Worm (Caenorhabditis elegans) whole organism, L1 larva: Measurements from ENCODE around the gene pes-5.

Source experiments
- egl-13 ChIP-seq: sonication (generic microtip); optimal IDR thresholded peaks from 2 replicates; lab custom pipeline; 2016; ENCODE audit warnings: missing genotype, missing genetic modification reagents, missing genetic modification characterization, missing compliant biosample characterization
- elt-3 ChIP-seq, 6 experiments: fragments of 150-350 bp in 1 of 6; sonication (generic microtip); optimal IDR thresholded peaks; 2 replicates each; lab custom pipeline; 2017 to 2018; ENCODE audit warnings: missing biosample characterization in 6 of 6, missing genetic modification characterization in 6 of 6, inconsistent platforms in 1 of 6
- jun-1 ChIP-seq: fragments of 150-350 bp; optimal IDR thresholded peaks from 2 replicates; lab custom pipeline; 2014; ENCODE audit warnings: missing biosample characterization, missing genetic modification reagents, missing genetic modification characterization
- mef-2 ChIP-seq: fragments of 150-350 bp; optimal IDR thresholded peaks from 2 replicates; lab custom pipeline; 2014; ENCODE audit warnings: missing biosample characterization, missing genetic modification characterization

ce11 chrII:11844072-11844471 is 14.3 kb upstream of the pes-5 start:
- TF ChIP-seq jun-1 (tag; lab: Kevin White, UChicago) (no peak), mef-2 (tag; lab: Kevin White, UChicago) (no peak), egl-13 (tag; lab: Kevin White, UChicago) (no peak), elt-3 (tag; optimal IDR thresholded peaks at IDR 0.05; lab: Kevin White, UChicago) (no peak)
